Fruit fly (Drosophila melanogaster) whole organism, embryonic: Measurements from ENCODE around the gene lilli.
A peak's percentile ranks its signal among the peaks of the same experiment; 100 is the strongest.

Source experiments
- Aef1 ChIP-seq: fragments of 200-800 bp; sonication (Bioruptor generic); IDR thresholded peaks from 3 replicates; pipeline ENCODE4 v1.3.6; 2022; ENCODE audit warnings: missing biosample characterization, missing genetic modification characterization
- CG10543 ChIP-seq: fragments of 200-800 bp; sonication (Bioruptor generic); optimal IDR thresholded peaks from 3 replicates; lab custom pipeline; 2017; ENCODE audit warnings: missing biosample characterization, mild to moderate bottlenecking, missing genetic modification characterization, moderate library complexity
- CG11247 ChIP-seq: fragments of 200-800 bp; sonication (Bioruptor generic); IDR thresholded peaks from 2 replicates; pipeline ENCODE4 v1.3.6; 2022; ENCODE audit warnings: missing biosample characterization, missing genetic modification characterization
- CG11696 ChIP-seq: fragments of 200-800 bp; sonication (Bioruptor generic); IDR thresholded peaks from 2 replicates; pipeline ENCODE4 v1.3.6; 2022; ENCODE audit warnings: missing biosample characterization, missing genetic modification characterization
- CG12942 ChIP-seq: fragments of 200-800 bp; sonication (Bioruptor generic); optimal IDR thresholded peaks from 3 replicates; lab custom pipeline; 2016; ENCODE audit warnings: missing biosample characterization, missing genetic modification characterization
- CG13123 ChIP-seq: fragments of 200-800 bp; sonication (Bioruptor generic); optimal IDR thresholded peaks from 2 replicates; lab custom pipeline; 2016; ENCODE audit warnings: missing biosample characterization, missing genetic modification characterization
- CG14014 ChIP-seq: fragments of 200-800 bp; sonication (Bioruptor generic); IDR thresholded peaks from 2 replicates; pipeline ENCODE4 v1.3.6; 2022; ENCODE audit warnings: missing biosample characterization, missing genetic modification characterization
- CG14441 ChIP-seq: fragments of 200-800 bp; sonication (Bioruptor generic); IDR thresholded peaks from 2 replicates; pipeline ENCODE4 v1.3.6; 2022; ENCODE audit warnings: missing biosample characterization, missing genetic modification characterization
- CG15479 ChIP-seq: fragments of 200-800 bp; sonication (Bioruptor generic); optimal IDR thresholded peaks from 3 replicates; lab custom pipeline; 2019; ENCODE audit warnings: missing biosample characterization, mild to moderate bottlenecking, missing genetic modification characterization, moderate library complexity
- CG16779 ChIP-seq: fragments of 200-800 bp; sonication (Bioruptor generic); IDR thresholded peaks from 2 replicates; pipeline ENCODE4 v1.3.6; 2022; ENCODE audit warnings: missing biosample characterization, missing genetic modification characterization
- CG17385 ChIP-seq: fragments of 200-800 bp; sonication (Bioruptor generic); optimal IDR thresholded peaks from 3 replicates; lab custom pipeline; 2018; ENCODE audit warnings: missing biosample characterization, mild to moderate bottlenecking, missing genetic modification characterization
- CG17802 ChIP-seq: fragments of 200-800 bp; sonication (Bioruptor generic); optimal IDR thresholded peaks from 2 replicates; lab custom pipeline; 2018; ENCODE audit warnings: missing biosample characterization, mild to moderate bottlenecking, missing genetic modification characterization, moderate library complexity
- CG18476 ChIP-seq: fragments of 200-800 bp; sonication (Bioruptor generic); optimal IDR thresholded peaks from 2 replicates; lab custom pipeline; 2016; ENCODE audit warnings: missing biosample characterization, mild to moderate bottlenecking, missing genetic modification characterization
- CG18599 ChIP-seq: fragments of 200-800 bp; sonication (Bioruptor generic); optimal IDR thresholded peaks from 3 replicates; lab custom pipeline; 2017; ENCODE audit warnings: missing biosample characterization, missing genetic modification characterization, mild to moderate bottlenecking, moderate library complexity, missing genetic modification reagents
- CG3995 ChIP-seq: fragments of 200-800 bp; sonication (Bioruptor generic); optimal IDR thresholded peaks from 3 replicates; lab custom pipeline; 2016; ENCODE audit warnings: missing biosample characterization, missing genetic modification characterization
- CG4424 ChIP-seq: fragments of 200-800 bp; sonication (Bioruptor generic); optimal IDR thresholded peaks from 3 replicates; lab custom pipeline; 2016; ENCODE audit warnings: missing biosample characterization, missing genetic modification characterization
- CG5245 ChIP-seq: fragments of 200-800 bp; sonication (Bioruptor generic); optimal IDR thresholded peaks from 3 replicates; lab custom pipeline; 2016; ENCODE audit warnings: missing biosample characterization, missing genetic modification characterization
- CG6791 ChIP-seq: fragments of 200-800 bp; sonication (Bioruptor generic); IDR thresholded peaks from 3 replicates; pipeline ENCODE4 v1.3.6; 2022; ENCODE audit warnings: missing biosample characterization, missing genetic modification characterization; ENCODE audit not compliant: partially characterized antibody
- CG8290 ChIP-seq, 3 experiments: fragments of 200-800 bp; sonication (Bioruptor generic); optimal IDR thresholded peaks; 2 replicates each; lab custom pipeline; 2016 to 2019; ENCODE audit warnings: missing biosample characterization in 3 of 3, missing genetic modification characterization in 3 of 3, mild to moderate bottlenecking in 2 of 3, moderate library complexity in 1 of 3
- Dad ChIP-seq: fragments of 200-800 bp; sonication (Bioruptor generic); optimal IDR thresholded peaks from 3 replicates; lab custom pipeline; 2016; ENCODE audit warnings: missing biosample characterization, missing genetic modification characterization
- Deaf1 ChIP-seq: fragments of 200-800 bp; optimal IDR thresholded peaks from 3 replicates; lab custom pipeline; 2019; ENCODE audit warnings: missing biosample characterization, mild to moderate bottlenecking, missing genetic modification characterization, moderate library complexity
- GATAe ChIP-seq: fragments of 200-800 bp; sonication (Bioruptor generic); conservative IDR thresholded peaks from 2 replicates; pipeline ENCODE4 v1.3.6; 2022; ENCODE audit warnings: missing biosample characterization, missing genetic modification characterization
- HLH4C ChIP-seq: fragments of 200-800 bp; sonication (Bioruptor generic); IDR thresholded peaks from 3 replicates; pipeline ENCODE4 v1.3.6; 2022; ENCODE audit warnings: missing biosample characterization, missing genetic modification characterization; ENCODE audit not compliant: partially characterized antibody
- Lim3 ChIP-seq: fragments of 200-800 bp; sonication (Bioruptor generic); IDR thresholded peaks from 2 replicates; pipeline ENCODE4 v1.3.6; 2022; ENCODE audit warnings: missing biosample characterization, missing genetic modification characterization
- MESR4 ChIP-seq: fragments of 200-800 bp; sonication (Bioruptor generic); optimal IDR thresholded peaks from 2 replicates; lab custom pipeline; 2018; ENCODE audit warnings: missing biosample characterization, mild to moderate bottlenecking, missing genetic modification characterization, moderate library complexity
- MTF-1 ChIP-seq: fragments of 200-800 bp; sonication (Bioruptor generic); optimal IDR thresholded peaks from 2 replicates; lab custom pipeline; 2018; ENCODE audit warnings: missing biosample characterization, mild to moderate bottlenecking, missing genetic modification characterization, borderline replicate concordance
- NK7.1 ChIP-seq: fragments of 200-800 bp; sonication (Bioruptor generic); optimal IDR thresholded peaks from 3 replicates; lab custom pipeline; 2016; ENCODE audit warnings: missing biosample characterization, missing genetic modification characterization
- Neu2 ChIP-seq: fragments of 200-800 bp; sonication (Bioruptor generic); optimal IDR thresholded peaks from 3 replicates; lab custom pipeline; 2016; ENCODE audit warnings: missing biosample characterization, missing genetic modification characterization, borderline replicate concordance
- Taf1 ChIP-seq: fragments of 200-800 bp; sonication (Bioruptor generic); IDR thresholded peaks from 2 replicates; pipeline ENCODE4 v1.3.6; 2022; ENCODE audit warnings: missing biosample characterization, missing genetic modification characterization
- Xrp1 ChIP-seq: fragments of 200-800 bp; sonication (Bioruptor generic); IDR thresholded peaks from 2 replicates; pipeline ENCODE4 v1.3.6; 2022; ENCODE audit warnings: missing biosample characterization, missing genetic modification characterization
- ac ChIP-seq: fragments of 200-800 bp; sonication (Bioruptor generic); optimal IDR thresholded peaks from 3 replicates; lab custom pipeline; 2017; ENCODE audit warnings: missing biosample characterization, mild to moderate bottlenecking, missing genetic modification characterization
- amos ChIP-seq: fragments of 200-800 bp; sonication (Bioruptor generic); IDR thresholded peaks from 2 replicates; pipeline ENCODE4 v1.3.6; 2022; ENCODE audit warnings: missing biosample characterization, missing genetic modification characterization; ENCODE audit not compliant: partially characterized antibody
- btn ChIP-seq: fragments of 200-800 bp; sonication (Bioruptor generic); optimal IDR thresholded peaks from 2 replicates; lab custom pipeline; 2016; ENCODE audit warnings: missing biosample characterization, missing genetic modification characterization
- cas ChIP-seq: fragments of 200-800 bp; sonication (Bioruptor generic); IDR thresholded peaks from 2 replicates; pipeline ENCODE4 v1.3.6; 2022; ENCODE audit warnings: missing biosample characterization, missing genetic modification characterization
- danr ChIP-seq: fragments of 200-800 bp; sonication (Bioruptor generic); IDR thresholded peaks from 2 replicates; pipeline ENCODE4 v1.3.6; 2022; ENCODE audit warnings: missing biosample characterization, missing genetic modification characterization
- dmrt11E ChIP-seq: fragments of 200-800 bp; sonication (Bioruptor generic); optimal IDR thresholded peaks from 3 replicates; lab custom pipeline; 2018; ENCODE audit warnings: missing biosample characterization, mild to moderate bottlenecking, missing genetic modification characterization, moderate library complexity
- ems ChIP-seq: fragments of 200-800 bp; sonication (Bioruptor generic); optimal IDR thresholded peaks from 3 replicates; lab custom pipeline; 2016; ENCODE audit warnings: missing biosample characterization, missing genetic modification characterization
- fd96Cb ChIP-seq: fragments of 200-800 bp; sonication (Bioruptor generic); optimal IDR thresholded peaks from 2 replicates; lab custom pipeline; 2018; ENCODE audit warnings: missing biosample characterization, mild to moderate bottlenecking, missing genetic modification characterization, moderate library complexity
- grau ChIP-seq: fragments of 200-800 bp; optimal IDR thresholded peaks from 3 replicates; lab custom pipeline; 2019; ENCODE audit warnings: missing biosample characterization, mild to moderate bottlenecking, missing genetic modification characterization, moderate library complexity
- hkb ChIP-seq, 2 experiments: fragments of 200-800 bp in 1 of 2; fragments of >200 bp in 1 of 2; sonication (Bioruptor generic) in 1 of 2; IDR thresholded peaks in 1 of 2; optimal IDR thresholded peaks in 1 of 2; 2 replicates each; pipeline versions ENCODE4 v1.3.6 to Lab custom; 2017 to 2022; ENCODE audit warnings: missing biosample characterization in 1 of 2, missing genetic modification characterization in 1 of 2
- lola ChIP-seq, 3 experiments: fragments of >200 bp in 2 of 3; fragments of 200-800 bp in 1 of 3; sonication (Bioruptor generic) in 1 of 3; optimal IDR thresholded peaks; 2 replicates each; lab custom pipeline; 2017 to 2019; ENCODE audit warnings: missing biosample characterization in 3 of 3, missing genetic modification characterization in 3 of 3, mild to moderate bottlenecking in 1 of 3, moderate library complexity in 1 of 3
- luna ChIP-seq: fragments of 200-800 bp; sonication (Bioruptor generic); optimal IDR thresholded peaks from 2 replicates; lab custom pipeline; 2016; ENCODE audit warnings: missing biosample characterization, missing genetic modification characterization
- maf-S ChIP-seq: fragments of 200-800 bp; sonication (Bioruptor generic); optimal IDR thresholded peaks from 2 replicates; lab custom pipeline; 2016; ENCODE audit warnings: missing biosample characterization, missing genetic modification characterization
- sqz ChIP-seq: fragments of 200-800 bp; sonication (Bioruptor generic); optimal IDR thresholded peaks from 3 replicates; lab custom pipeline; 2018; ENCODE audit warnings: missing biosample characterization, mild to moderate bottlenecking, missing genetic modification characterization
- sr ChIP-seq: fragments of 200-800 bp; sonication (Bioruptor generic); IDR thresholded peaks from 3 replicates; pipeline ENCODE4 v1.3.6; 2022; ENCODE audit warnings: missing biosample characterization, missing genetic modification characterization
- trem ChIP-seq: fragments of 200-800 bp; optimal IDR thresholded peaks from 3 replicates; lab custom pipeline; 2019; ENCODE audit warnings: missing biosample characterization, mild to moderate bottlenecking, missing genetic modification characterization, moderate library complexity
- tx ChIP-seq: fragments of 200-800 bp; sonication (Bioruptor generic); optimal IDR thresholded peaks from 2 replicates; lab custom pipeline; 2016; ENCODE audit warnings: missing biosample characterization, missing genetic modification characterization

lilli gene

DNA sequence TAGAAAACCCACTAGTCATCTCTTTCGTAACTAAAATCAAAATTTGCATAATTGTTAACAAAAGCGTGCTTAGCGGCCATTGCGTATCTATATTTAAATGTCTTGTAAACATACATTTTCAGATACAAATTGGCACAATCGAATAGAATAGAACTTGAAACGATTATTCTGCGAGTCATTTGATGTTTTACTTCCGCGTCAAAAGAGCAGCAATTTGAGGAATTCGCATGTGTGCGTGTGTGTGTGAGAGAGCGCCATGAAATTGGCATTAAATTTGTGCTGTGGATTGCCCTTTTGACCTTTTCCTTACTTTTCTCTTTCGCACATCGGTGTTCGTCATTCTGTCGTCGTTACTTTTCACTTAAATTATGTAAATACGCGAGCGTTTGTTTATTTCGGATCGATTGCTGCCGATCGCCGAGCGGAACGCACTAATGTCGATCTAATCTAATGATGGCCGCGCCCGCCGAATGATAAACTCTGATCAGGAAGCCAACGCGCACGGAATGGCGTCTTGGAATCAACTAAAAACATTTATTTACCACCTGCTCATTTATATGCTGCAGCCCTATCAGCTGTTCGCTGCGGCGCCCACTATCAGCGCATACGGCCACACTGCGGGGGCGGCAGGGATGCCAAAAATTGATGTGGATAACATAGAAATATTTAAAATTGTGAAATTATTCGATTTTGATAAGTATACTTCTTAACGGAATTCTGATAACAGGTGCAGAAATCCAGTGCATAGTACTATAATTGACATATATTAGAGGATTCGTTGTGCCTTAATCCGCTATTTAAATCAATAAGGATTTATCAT, 836 bp upstream of the lilli start (continued):
- TF ChIP-seq CG18476 (GFP tag; lab: Kevin White, UChicago): no peak
- peak; percentile 63 for TF ChIP-seq CG14014
- no peak for TF ChIP-seq CG4424
- no peak for TF ChIP-seq CG12942 (GFP tag; lab: Kevin White, UChicago)
- TF ChIP-seq btn (GFP tag; lab: Kevin White, UChicago): no peak
- TF ChIP-seq Deaf1 (tag; lab: Kevin White, UChicago): peak; percentile 72
- TF ChIP-seq CG17385: peak; percentile 32
- TF ChIP-seq HLH4C (GFP tag; lab: Robert Waterston, UW): peak; percentile 44; the same call in 1 of the 3 replicates
- peak; percentile 75 for TF ChIP-seq MTF-1 (GFP tag; lab: Kevin White, UChicago)
- TF ChIP-seq CG17802 (tag; lab: Kevin White, UChicago): peak; percentile 37
- peak in 1 of 3 experiments; percentile 47 for TF ChIP-seq lola (GFP tag; optimal IDR thresholded peaks at IDR 0.05; lab: Kevin White, UChicago)
- no peak; the same call in 1 of the 2 replicates for TF ChIP-seq Taf1 (GFP tag; lab: Robert Waterston, UW)
- TF ChIP-seq Neu2 (GFP tag; lab: Kevin White, UChicago): no peak
- TF ChIP-seq dmrt11E (tag; lab: Kevin White, UChicago): no peak
- peak; percentile 73 for TF ChIP-seq GATAe (GFP tag; lab: Robert Waterston, UW)
- TF ChIP-seq Dad (GFP tag; lab: Kevin White, UChicago): no peak
- TF ChIP-seq Aef1 (GFP tag; lab: Robert Waterston, UW): 0 out of 3 replicates have a peak, but pooled peaks have one; percentile 19
- peak; percentile 42 for TF ChIP-seq grau (tag; lab: Kevin White, UChicago)
- no peak; the same call in 1 of the 2 replicates for TF ChIP-seq CG16779 (GFP tag; lab: Robert Waterston, UW)
- no peak for TF ChIP-seq CG8290 (GFP tag; optimal IDR thresholded peaks at IDR 0.05; lab: Kevin White, UChicago)
- TF ChIP-seq CG8290 (tag; optimal IDR thresholded peaks at IDR 0.05; lab: Kevin White, UChicago): peak in 1 of 2 experiments; percentile 99
- TF ChIP-seq CG13123 (GFP tag; lab: Kevin White, UChicago): no peak
- TF ChIP-seq ac (GFP tag; lab: Kevin White, UChicago): peak; percentile 81
- peak; percentile 80 for TF ChIP-seq CG10543 (GFP tag; lab: Kevin White, UChicago)
- TF ChIP-seq Lim3: no peak
- TF ChIP-seq CG11247 (GFP tag; lab: Robert Waterston, UW): peak; percentile 55; the same call in 1 of the 2 replicates
- TF ChIP-seq cas (GFP tag; lab: Robert Waterston, UW): 0 out of 2 replicates have a peak, but pooled peaks have one; percentile 15
- TF ChIP-seq amos: peak; percentile 56; the same call in 1 of the 2 replicates
- TF ChIP-seq luna (GFP tag; lab: Kevin White, UChicago): no peak
- no peak for TF ChIP-seq CG15479 (GFP tag; lab: Kevin White, UChicago)
- peak; percentile 75 for TF ChIP-seq CG6791 (GFP tag; lab: Robert Waterston, UW)
- peak; percentile 34 for TF ChIP-seq trem (tag; lab: Kevin White, UChicago)
- no peak for TF ChIP-seq danr (GFP tag; lab: Robert Waterston, UW)
- TF ChIP-seq ems (GFP tag; lab: Kevin White, UChicago): peak; percentile 30
- TF ChIP-seq sr (GFP tag; lab: Robert Waterston, UW): peak; percentile 96
- TF ChIP-seq maf-S: no peak
- TF ChIP-seq NK7.1 (GFP tag; lab: Kevin White, UChicago): no peak
- no peak for TF ChIP-seq fd96Cb
- TF ChIP-seq sqz: no peak
- peak; percentile 69 for TF ChIP-seq CG14441 (GFP tag; lab: Robert Waterston, UW)
- peak; percentile 0 for TF ChIP-seq tx (GFP tag; lab: Kevin White, UChicago)
- TF ChIP-seq CG18599 (GFP tag; lab: Kevin White, UChicago): peak; percentile 29
- TF ChIP-seq CG3995 (GFP tag; lab: Kevin White, UChicago): peak; percentile 86
- TF ChIP-seq MESR4 (GFP tag; lab: Kevin White, UChicago): peak; percentile 41
- TF ChIP-seq Xrp1: peak; percentile 41; the same call in 1 of the 2 replicates
- TF ChIP-seq CG11696 (GFP tag; lab: Robert Waterston, UW): no peak
- TF ChIP-seq hkb (optimal IDR thresholded peaks at IDR 0.05; lab: Kevin White, UChicago): no peak
- TF ChIP-seq hkb (GFP tag; IDR thresholded peaks at IDR 0.05; lab: Robert Waterston, UW): peak; percentile 30
- TF ChIP-seq CG5245 (GFP tag; lab: Kevin White, UChicago): no peak
